Worm (Caenorhabditis elegans) whole organism, mixed stage, embryonic: ENCODE results near the gene cytb-5.1.
A peak's percentile ranks its signal among the peaks of the same experiment; 100 is the strongest.

Experiments
- ceh-39 ChIP-seq: fragments of 150-350 bp; optimal IDR thresholded peaks from 2 replicates; lab custom pipeline; 2014; ENCODE audit warnings: missing biosample characterization, missing genetic modification characterization
- ces-1 ChIP-seq: fragments of 150-350 bp; optimal IDR thresholded peaks from 2 replicates; lab custom pipeline; 2014; ENCODE audit warnings: missing biosample characterization, missing genetic modification reagents, missing genetic modification characterization
- lin-13 ChIP-seq: fragments of 150-350 bp; optimal IDR thresholded peaks from 2 replicates; lab custom pipeline; 2014; ENCODE audit warnings: missing biosample characterization, missing genetic modification characterization
- nhr-28 ChIP-seq: fragments of 150-350 bp; optimal IDR thresholded peaks from 2 replicates; lab custom pipeline; 2014; ENCODE audit warnings: missing biosample characterization, missing genetic modification characterization
- unc-62 ChIP-seq: fragments of 150-350 bp; optimal IDR thresholded peaks from 2 replicates; lab custom pipeline; 2014; ENCODE audit warnings: missing biosample characterization, missing genetic modification reagents, missing genetic modification characterization

ce11 chrX:13969257-13969968 lies 32.3 kb upstream of the cytb-5.1 start:
- TF ChIP-seq ces-1 (no peak), ceh-39 (tag; lab: Kevin White, UChicago) (peak; percentile 74), nhr-28 (tag; lab: Kevin White, UChicago) (no peak), lin-13 (tag; lab: Kevin White, UChicago) (peak; percentile 23), unc-62 (peak; percentile 85)
